Worm (Caenorhabditis elegans) whole organism, L1 larva: Measurements from ENCODE around the gene H10E21.4.

Source experiments
- C04F5.9 ChIP-seq: sonication (generic microtip); optimal IDR thresholded peaks from 2 replicates; lab custom pipeline; 2016; ENCODE audit warnings: missing genetic modification characterization, missing compliant biosample characterization
- C16A3.4 ChIP-seq: fragments of 150-350 bp; optimal IDR thresholded peaks from 2 replicates; lab custom pipeline; 2014; ENCODE audit warnings: missing biosample characterization, missing genetic modification characterization
- F16B12.6 ChIP-seq: fragments of 150-350 bp; optimal IDR thresholded peaks from 2 replicates; lab custom pipeline; 2014; ENCODE audit warnings: missing biosample characterization, missing genetic modification characterization
- Y116A8C.19 ChIP-seq: sonication (generic microtip); optimal IDR thresholded peaks from 2 replicates; lab custom pipeline; 2016; ENCODE audit warnings: missing compliant biosample characterization, missing genetic modification characterization, borderline replicate concordance
- alr-1 ChIP-seq: fragments of 200-800 bp; sonication (Bioruptor generic); optimal IDR thresholded peaks from 2 replicates; lab custom pipeline; 2018; ENCODE audit warnings: borderline replicate concordance, mild to moderate bottlenecking, missing genetic modification characterization, missing compliant biosample characterization
- ceh-63 ChIP-seq: fragments of 200-800 bp; sonication (Bioruptor generic); optimal IDR thresholded peaks from 2 replicates; lab custom pipeline; 2018; ENCODE audit warnings: mild to moderate bottlenecking, missing genetic modification characterization, missing compliant biosample characterization
- ceh-8 ChIP-seq: fragments of 200-800 bp; sonication (Bioruptor generic); optimal IDR thresholded peaks from 2 replicates; lab custom pipeline; 2018; ENCODE audit warnings: mild to moderate bottlenecking, missing genetic modification characterization, moderate library complexity, missing compliant biosample characterization
- ceh-82 ChIP-seq, 3 experiments: fragments of 150-350 bp in 1 of 3; sonication (generic microtip) in 2 of 3; optimal IDR thresholded peaks; 2 replicates each; lab custom pipeline; 2014 to 2017; ENCODE audit warnings: missing biosample characterization in 3 of 3, missing genetic modification characterization in 3 of 3
- ceh-88 ChIP-seq: fragments of 200-800 bp; sonication (Bioruptor generic); IDR thresholded peaks from 2 replicates; pipeline ENCODE4 v1.3.6; 2022; ENCODE audit warnings: missing genetic modification characterization, missing compliant biosample characterization
- ceh-90 ChIP-seq: sonication (generic microtip); optimal IDR thresholded peaks from 2 replicates; lab custom pipeline; 2016; ENCODE audit warnings: missing genetic modification characterization, missing compliant biosample characterization
- ces-1 ChIP-seq: fragments of 150-350 bp; optimal IDR thresholded peaks from 2 replicates; lab custom pipeline; 2014; ENCODE audit warnings: missing biosample characterization, missing genetic modification reagents, missing genetic modification characterization
- efl-1 ChIP-seq, 4 experiments: fragments of 150-350 bp; optimal IDR thresholded peaks in 3 of 4; peaks in 1 of 4; 1 replicate in 1 of 4; 2 replicates in 3 of 4; lab custom pipeline; 2014; ENCODE audit warnings: missing biosample characterization in 2 of 4, missing genetic modification characterization in 2 of 4, missing genetic modification reagents in 2 of 4
- efl-3 ChIP-seq: fragments of 200-800 bp; sonication (Bioruptor generic); optimal IDR thresholded peaks from 2 replicates; lab custom pipeline; 2018; ENCODE audit warnings: mild to moderate bottlenecking, missing genetic modification characterization, missing compliant biosample characterization
- egl-27 ChIP-seq, 2 experiments: fragments of 150-350 bp in 1 of 2; sonication (generic microtip); optimal IDR thresholded peaks; 3 replicates each; lab custom pipeline; 2017 to 2018; ENCODE audit warnings: missing biosample characterization in 2 of 2, missing genetic modification characterization in 2 of 2, missing genetic modification reagents in 2 of 2
- elt-3 ChIP-seq, 6 experiments: fragments of 150-350 bp in 1 of 6; sonication (generic microtip); optimal IDR thresholded peaks; 2 replicates each; lab custom pipeline; 2017 to 2018; ENCODE audit warnings: missing biosample characterization in 6 of 6, missing genetic modification characterization in 6 of 6, inconsistent platforms in 1 of 6
- ets-5 ChIP-seq: fragments of 200-800 bp; sonication (Bioruptor generic); IDR thresholded peaks from 2 replicates; pipeline ENCODE4 v1.3.6; 2022; ENCODE audit warnings: missing genetic modification characterization, missing compliant biosample characterization
- fkh-10 ChIP-seq: sonication (generic microtip); optimal IDR thresholded peaks from 2 replicates; lab custom pipeline; 2017; ENCODE audit warnings: missing biosample characterization, missing genetic modification reagents, missing genetic modification characterization
- fkh-8 ChIP-seq: sonication (generic microtip); optimal IDR thresholded peaks from 2 replicates; lab custom pipeline; 2016; ENCODE audit warnings: mild to moderate bottlenecking, missing genetic modification characterization, missing compliant biosample characterization
- grh-1 ChIP-seq: fragments of 200-800 bp; sonication (Bioruptor generic); IDR thresholded peaks from 2 replicates; pipeline ENCODE4 v1.3.6; 2022; ENCODE audit warnings: missing genetic modification reagents, missing genetic modification characterization, missing compliant biosample characterization
- hlh-17 ChIP-seq: fragments of 200-800 bp; sonication (Bioruptor generic); optimal IDR thresholded peaks from 2 replicates; lab custom pipeline; 2018; ENCODE audit warnings: missing genetic modification characterization, mild to moderate bottlenecking, missing compliant biosample characterization, moderate library complexity, borderline replicate concordance
- hpl-2 ChIP-seq: fragments of 150-350 bp; optimal IDR thresholded peaks from 2 replicates; lab custom pipeline; 2014; ENCODE audit warnings: missing biosample characterization, missing genetic modification reagents, missing genetic modification characterization
- lin-13 ChIP-seq: fragments of 150-350 bp; optimal IDR thresholded peaks from 2 replicates; lab custom pipeline; 2014; ENCODE audit warnings: missing biosample characterization, missing genetic modification reagents, missing genetic modification characterization
- lin-14 ChIP-seq: fragments of 200-800 bp; sonication (Bioruptor generic); optimal IDR thresholded peaks from 2 replicates; lab custom pipeline; 2018; ENCODE audit warnings: mild to moderate bottlenecking, missing genetic modification characterization, moderate library complexity, missing compliant biosample characterization
- lin-15B ChIP-seq: fragments of 150-350 bp; sonication (generic microtip); optimal IDR thresholded peaks from 3 replicates; lab custom pipeline; 2014; ENCODE audit warnings: missing biosample characterization, missing genetic modification characterization
- lin-35 ChIP-seq, 2 experiments: fragments of 150-350 bp; optimal IDR thresholded peaks; 2 replicates each; lab custom pipeline; 2014; ENCODE audit warnings: missing biosample characterization in 2 of 2, missing genetic modification characterization in 2 of 2, missing genetic modification reagents in 2 of 2
- lin-39 ChIP-seq: fragments of 150-350 bp; optimal IDR thresholded peaks from 2 replicates; lab custom pipeline; 2014; ENCODE audit warnings: missing biosample characterization, missing genetic modification reagents, missing genetic modification characterization
- lir-3 ChIP-seq: sonication (generic microtip); optimal IDR thresholded peaks from 2 replicates; lab custom pipeline; 2016; ENCODE audit warnings: mild to moderate bottlenecking, missing genetic modification characterization, moderate library complexity, missing compliant biosample characterization; ENCODE audit not compliant: poor library complexity
- mab-9 ChIP-seq: fragments of 200-800 bp; sonication (Bioruptor generic); IDR thresholded peaks from 2 replicates; pipeline ENCODE4 v1.3.6; 2022; ENCODE audit warnings: missing genetic modification reagents, missing genetic modification characterization, missing compliant biosample characterization
- nhr-12 ChIP-seq: sonication (generic microtip); optimal IDR thresholded peaks from 2 replicates; lab custom pipeline; 2017; ENCODE audit warnings: missing biosample characterization, missing genetic modification characterization
- nhr-19 ChIP-seq: fragments of 200-800 bp; sonication (Bioruptor generic); conservative IDR thresholded peaks from 2 replicates; pipeline ENCODE4 v1.3.6; 2022; ENCODE audit warnings: missing genetic modification characterization, missing compliant biosample characterization
- nhr-20 ChIP-seq: sonication (generic microtip); optimal IDR thresholded peaks from 2 replicates; lab custom pipeline; 2016; ENCODE audit warnings: mild to moderate bottlenecking, missing genetic modification characterization, missing compliant biosample characterization
- nhr-28 ChIP-seq: fragments of 150-350 bp; optimal IDR thresholded peaks from 2 replicates; lab custom pipeline; 2014; ENCODE audit warnings: missing biosample characterization, missing genetic modification characterization
- nhr-47 ChIP-seq: sonication (generic microtip); optimal IDR thresholded peaks from 2 replicates; lab custom pipeline; 2016; ENCODE audit warnings: mild to moderate bottlenecking, missing genetic modification characterization, moderate library complexity, missing compliant biosample characterization
- nhr-71 ChIP-seq: sonication (generic microtip); optimal IDR thresholded peaks from 2 replicates; lab custom pipeline; 2016; ENCODE audit warnings: mild to moderate bottlenecking, missing genetic modification characterization, moderate library complexity, missing compliant biosample characterization
- nhr-76 ChIP-seq: sonication (generic microtip); optimal IDR thresholded peaks from 2 replicates; lab custom pipeline; 2017; ENCODE audit warnings: missing biosample characterization, missing genetic modification characterization
- nhr-77 ChIP-seq: fragments of 150-350 bp; optimal IDR thresholded peaks from 2 replicates; lab custom pipeline; 2014; ENCODE audit warnings: missing biosample characterization, missing genetic modification characterization
- nhr-85 ChIP-seq: sonication (generic microtip); peaks from one replicate; lab custom pipeline; 2016; ENCODE audit warnings: missing genetic modification characterization, inconsistent platforms, missing compliant biosample characterization
- pag-3 ChIP-seq: sonication (generic microtip); optimal IDR thresholded peaks from 2 replicates; lab custom pipeline; 2017; ENCODE audit warnings: missing genetic modification characterization, mild to moderate bottlenecking, missing compliant biosample characterization, antibody characterized with exemption, borderline replicate concordance; ENCODE audit not compliant: insufficient read depth
- snpc-4 ChIP-seq: fragments of 150-350 bp; optimal IDR thresholded peaks from 2 replicates; lab custom pipeline; 2014; ENCODE audit warnings: missing biosample characterization, missing genetic modification characterization
- sox-4 ChIP-seq: sonication (generic microtip); optimal IDR thresholded peaks from 2 replicates; lab custom pipeline; 2016; ENCODE audit warnings: missing genetic modification characterization, missing compliant biosample characterization
- sup-37 ChIP-seq: fragments of 200-800 bp; sonication (Bioruptor generic); optimal IDR thresholded peaks from 2 replicates; lab custom pipeline; 2018; ENCODE audit warnings: mild to moderate bottlenecking, missing genetic modification characterization, missing compliant biosample characterization
- swsn-7 ChIP-seq: sonication (generic microtip); optimal IDR thresholded peaks from 2 replicates; lab custom pipeline; 2016; ENCODE audit warnings: missing genetic modification characterization, missing compliant biosample characterization
- unc-130 ChIP-seq: fragments of 150-350 bp; optimal IDR thresholded peaks from 2 replicates; lab custom pipeline; 2017; ENCODE audit warnings: missing biosample characterization, missing genetic modification characterization, inconsistent platforms
- unc-30 ChIP-seq: sonication (generic microtip); optimal IDR thresholded peaks from 2 replicates; lab custom pipeline; 2017; ENCODE audit warnings: missing biosample characterization, missing genetic modification characterization
- unc-98 ChIP-seq: fragments of 200-800 bp; sonication (Bioruptor generic); IDR thresholded peaks from 2 replicates; pipeline ENCODE4 v1.3.6; 2022; ENCODE audit warnings: missing genetic modification characterization, missing compliant biosample characterization
- zag-1 ChIP-seq: fragments of 150-350 bp; optimal IDR thresholded peaks from 2 replicates; lab custom pipeline; 2014; ENCODE audit warnings: missing biosample characterization, missing genetic modification characterization
- zip-4 ChIP-seq: fragments of 200-800 bp; sonication (Bioruptor generic); optimal IDR thresholded peaks from 2 replicates; lab custom pipeline; 2018; ENCODE audit warnings: mild to moderate bottlenecking, missing genetic modification characterization, moderate library complexity, missing compliant biosample characterization

H10E21.4 gene

ce11 chrIII:33257-33656 lies 13.8 kb upstream of the H10E21.4 start:
- TF ChIP-seq nhr-77 (tag; lab: Kevin White, UChicago): no peak
- no peak for TF ChIP-seq C04F5.9 (tag; lab: Kevin White, UChicago)
- no peak for TF ChIP-seq ceh-88 (GFP tag; lab: Robert Waterston, UW)
- TF ChIP-seq nhr-85 (tag; lab: Kevin White, UChicago): peak; percentile 31
- TF ChIP-seq ets-5 (GFP tag; lab: Robert Waterston, UW): no peak
- no peak for TF ChIP-seq grh-1 (GFP tag; lab: Robert Waterston, UW)
- TF ChIP-seq, all 84 proteins: peak for 1

ce11 chrIII:31600-31999 lies 12.1 kb upstream of the H10E21.4 start:
- peak; percentile 9 for TF ChIP-seq nhr-20
- peak; percentile 95 for TF ChIP-seq fkh-8 (tag; lab: Kevin White, UChicago)
- TF ChIP-seq ceh-8 (GFP tag; lab: Kevin White, UChicago): peak; percentile 10
- TF ChIP-seq nhr-47: peak; percentile 43
- no peak for TF ChIP-seq ceh-90 (tag; lab: Kevin White, UChicago)
- no peak for TF ChIP-seq Y116A8C.19 (tag; lab: Kevin White, UChicago)
- TF ChIP-seq snpc-4 (tag; lab: Kevin White, UChicago): no peak
- TF ChIP-seq nhr-71 (tag; lab: Kevin White, UChicago): peak; percentile 55

DNA sequence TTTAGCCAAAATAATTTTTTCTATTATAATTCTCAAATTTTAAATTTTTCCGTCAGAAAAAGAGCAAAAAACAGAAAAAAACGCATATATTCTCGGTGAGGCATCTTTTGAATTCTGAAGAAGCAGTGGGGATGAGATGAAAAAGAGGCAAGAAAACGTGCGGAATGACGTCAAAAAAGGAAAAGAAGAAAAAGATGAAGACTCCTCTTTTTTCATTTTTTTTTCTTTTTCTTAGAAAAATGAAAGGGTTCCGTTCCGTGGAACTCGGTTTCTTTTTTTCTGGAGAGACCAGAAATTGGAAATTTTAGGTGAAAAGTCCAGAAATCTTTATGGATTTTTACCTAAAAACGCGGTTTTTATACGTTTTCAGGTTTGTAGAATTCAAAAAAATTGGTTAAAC lies 10.9 kb upstream of the H10E21.4 start:
- TF ChIP-seq zip-4 (GFP tag; lab: Kevin White, UChicago): no peak
- TF ChIP-seq mab-9: no peak
- no peak for TF ChIP-seq ces-1
- no peak for TF ChIP-seq lin-13 (GFP tag; lab: Kevin White, UChicago)
- no peak for TF ChIP-seq snpc-4 (tag; lab: Kevin White, UChicago)
- TF ChIP-seq nhr-20: no peak
- no peak for TF ChIP-seq nhr-76 (tag; lab: Kevin White, UChicago)
- TF ChIP-seq sup-37: no peak
- TF ChIP-seq C04F5.9 (tag; lab: Kevin White, UChicago): no peak
- no peak for TF ChIP-seq ceh-82 (tag; optimal IDR thresholded peaks at IDR 0.05; lab: Kevin White, UChicago)
- peak; percentile 76 for TF ChIP-seq lin-14 (GFP tag; lab: Kevin White, UChicago)
- no peak for TF ChIP-seq elt-3 (tag; optimal IDR thresholded peaks at IDR 0.05; lab: Kevin White, UChicago)
- TF ChIP-seq nhr-12 (tag; lab: Kevin White, UChicago): no peak
- no peak for TF ChIP-seq alr-1
- no peak for TF ChIP-seq lin-35 (GFP tag; optimal IDR thresholded peaks at IDR 0.05; lab: Kevin White, UChicago)
- no peak for TF ChIP-seq efl-3 (GFP tag; lab: Kevin White, UChicago)
- TF ChIP-seq nhr-19: no peak
- TF ChIP-seq hlh-17: no peak
- TF ChIP-seq pag-3: no peak
- peak; percentile 69 for TF ChIP-seq fkh-10 (GFP tag; lab: Kevin White, UChicago)
- TF ChIP-seq lin-39 (tag; lab: Kevin White, UChicago): no peak
- TF ChIP-seq unc-30: no peak
- no peak for TF ChIP-seq ets-5 (GFP tag; lab: Robert Waterston, UW)
- TF ChIP-seq nhr-85 (tag; lab: Kevin White, UChicago): peak; percentile 12
- no peak for TF ChIP-seq ceh-63 (GFP tag; lab: Kevin White, UChicago)
- TF ChIP-seq zag-1 (tag; lab: Kevin White, UChicago): peak; percentile 43
- TF ChIP-seq ceh-8 (GFP tag; lab: Kevin White, UChicago): no peak
- TF ChIP-seq efl-1 (optimal IDR thresholded peaks at IDR 0.05; lab: Kevin White, UChicago): no peak
- TF ChIP-seq efl-1 (GFP tag; optimal IDR thresholded peaks at IDR 0.05 in 1 of 2; lab: Kevin White, UChicago): no peak
- TF ChIP-seq C16A3.4: no peak
- no peak for TF ChIP-seq hpl-2 (GFP tag; lab: Kevin White, UChicago)
- TF ChIP-seq egl-27 (tag; optimal IDR thresholded peaks at IDR 0.05; lab: Kevin White, UChicago): no peak
- TF ChIP-seq sox-4: peak; percentile 26
- no peak for TF ChIP-seq nhr-28 (tag; lab: Kevin White, UChicago)
- peak; percentile 55 for TF ChIP-seq fkh-8 (tag; lab: Kevin White, UChicago)
- TF ChIP-seq lir-3 (tag; lab: Kevin White, UChicago): no peak
- TF ChIP-seq F16B12.6: no peak
- no peak for TF ChIP-seq unc-98 (GFP tag; lab: Robert Waterston, UW)
- no peak for TF ChIP-seq lin-15B (tag; lab: Kevin White, UChicago)
- TF ChIP-seq unc-130: no peak
- peak; percentile 38 for TF ChIP-seq swsn-7
